Worm (Caenorhabditis elegans): ENCODE results near the gene lips-10.

- no peak for TF ChIP-seq nfya-1 (tag; optimal IDR thresholded peaks at IDR 0.05; ENCODE audit: borderline replicate concordance, insufficient read depth)
- no peak for TF ChIP-seq tbx-9 (tag; optimal IDR thresholded peaks at IDR 0.05; ENCODE audit: borderline replicate concordance)
- TF ChIP-seq attf-5 (GFP tag; optimal IDR thresholded peaks at IDR 0.05): no peak
- no peak for TF ChIP-seq Y56A3A.18 (GFP tag; IDR thresholded peaks at IDR 0.05)
- no peak for TF ChIP-seq ekl-4 (GFP tag; IDR thresholded peaks at IDR 0.05)
- TF ChIP-seq nhr-90 (tag; optimal IDR thresholded peaks at IDR 0.05): no peak
- TF ChIP-seq mxl-1 (tag; optimal IDR thresholded peaks at IDR 0.05): no peak
- no peak for TF ChIP-seq rpc-1 (optimal IDR thresholded peaks at IDR 0.05)
- no peak for TF ChIP-seq rpc-1 (tag; optimal IDR thresholded peaks at IDR 0.05)
- TF ChIP-seq pha-4 (tag; optimal IDR thresholded peaks at IDR 0.05): no peak
- no peak for TF ChIP-seq him-1 (tag; optimal IDR thresholded peaks at IDR 0.05)
- no peak for TF ChIP-seq fkh-3 (tag; optimal IDR thresholded peaks at IDR 0.05)
- TF ChIP-seq C06A6.2 (GFP tag; conservative IDR thresholded peaks at IDR 0.05): no peak
- TF ChIP-seq ama-1 (optimal IDR thresholded peaks at IDR 0.05): no peak
- TF ChIP-seq ama-1 (GFP tag; optimal IDR thresholded peaks at IDR 0.05): no peak
- TF ChIP-seq B0261.1 (tag; optimal IDR thresholded peaks at IDR 0.05): no peak
Observed at ce11 chrII:8431954-8432353, 7.0 kb upstream of the lips-10 start, which contains the start of gene acp-2.
